Worm (Caenorhabditis elegans): Measurements from ENCODE around the gene F32G8.3.

DNA sequence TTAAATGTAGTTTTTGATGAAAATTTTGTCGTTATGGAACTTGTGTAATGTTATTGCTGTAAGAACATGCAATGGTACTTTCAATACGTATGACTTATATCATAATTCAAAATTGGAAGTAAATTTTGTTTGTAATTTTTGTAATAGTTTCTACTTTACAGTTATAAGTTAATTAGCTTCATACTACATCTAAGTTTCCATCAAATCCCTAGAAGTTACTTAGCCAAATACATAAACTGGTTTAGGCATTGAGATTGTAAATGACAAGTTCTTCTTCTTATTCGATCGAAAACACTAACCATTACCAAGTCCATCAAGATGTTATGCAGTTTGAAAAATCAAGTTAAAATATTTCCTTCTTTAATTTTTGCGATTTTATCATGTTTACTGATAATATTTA is 5.4 kb downstream of the F32G8.3 start, which contains the start of gene F32G8.2:
- TF ChIP-seq jun-1 (tag; optimal IDR thresholded peaks at IDR 0.05) (no peak), nhr-25 (tag; optimal IDR thresholded peaks at IDR 0.05; ENCODE audit: borderline replicate concordance, insufficient read depth) (no peak), mdl-1 (tag; optimal IDR thresholded peaks at IDR 0.05) (no peak), unc-62 (GFP tag; optimal IDR thresholded peaks at IDR 0.05 in 1 of 2) (no peak), unc-62 (tag; optimal IDR thresholded peaks at IDR 0.05) (no peak), pha-4 (GFP tag; IDR thresholded peaks at IDR 0.05) (no peak), pha-4 (tag; optimal IDR thresholded peaks at IDR 0.05) (no peak), nhr-28 (tag; optimal IDR thresholded peaks at IDR 0.05) (no peak), madf-9 (GFP tag; conservative IDR thresholded peaks at IDR 0.05) (no peak), skn-1 (tag; optimal IDR thresholded peaks at IDR 0.05) (no peak), arid-1 (GFP tag; conservative IDR thresholded peaks at IDR 0.05) (no peak), daf-12 (tag; optimal IDR thresholded peaks at IDR 0.05) (no peak), lin-29 (GFP tag; IDR thresholded peaks at IDR 0.05) (no peak), saeg-2 (GFP tag; IDR thresholded peaks at IDR 0.05) (no peak), dpl-1 (GFP tag; optimal IDR thresholded peaks at IDR 0.05) (no peak), mep-1 (tag; optimal IDR thresholded peaks at IDR 0.05) (no peak)
